Fruit fly (Drosophila melanogaster): ENCODE data around the gene Lectin-galC1.

Lectin-galC1 gene

DNA sequence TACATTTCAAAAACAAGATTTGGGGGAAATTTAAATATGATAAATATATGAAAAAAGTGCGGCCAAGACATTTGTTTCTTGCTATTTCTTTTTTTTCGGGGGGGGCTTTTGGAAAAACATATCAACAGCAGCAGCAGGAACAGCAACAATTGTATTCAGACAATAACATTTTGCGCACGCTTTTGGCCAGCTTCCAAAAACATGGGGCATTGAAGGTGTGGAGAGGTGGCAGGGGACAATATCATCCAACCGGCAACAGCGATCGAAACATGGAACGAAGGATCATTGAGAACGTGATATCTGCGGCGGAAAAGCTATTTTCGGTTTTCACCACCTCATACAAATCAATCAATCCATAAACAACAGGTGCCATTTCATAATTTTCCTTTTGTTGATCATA is 15.3 kb upstream of the Lectin-galC1 start:
- no peak for TF ChIP-seq noc (tag; optimal IDR thresholded peaks at IDR 0.05)

DNA sequence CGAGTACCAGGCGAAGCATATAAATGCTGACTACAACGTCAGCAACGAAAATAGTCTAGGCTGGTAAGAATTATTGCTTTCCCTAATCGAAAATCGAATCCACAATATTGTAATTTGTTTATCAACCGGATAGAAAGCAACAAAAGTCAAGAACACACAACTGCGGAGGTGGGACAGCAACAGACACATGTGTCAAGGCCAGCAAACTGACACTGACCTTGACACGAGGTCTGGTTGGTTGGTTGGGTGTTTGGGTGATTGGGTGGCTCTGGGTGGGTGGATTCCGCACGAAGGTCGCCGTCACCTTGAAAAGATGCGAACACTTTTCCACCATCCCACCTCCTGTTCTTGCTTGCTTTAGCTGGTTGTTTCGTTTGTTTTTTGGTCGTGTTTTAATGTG is 14.6 kb upstream of the Lectin-galC1 start:
- TF ChIP-seq noc (tag; optimal IDR thresholded peaks at IDR 0.05): no peak

DNA sequence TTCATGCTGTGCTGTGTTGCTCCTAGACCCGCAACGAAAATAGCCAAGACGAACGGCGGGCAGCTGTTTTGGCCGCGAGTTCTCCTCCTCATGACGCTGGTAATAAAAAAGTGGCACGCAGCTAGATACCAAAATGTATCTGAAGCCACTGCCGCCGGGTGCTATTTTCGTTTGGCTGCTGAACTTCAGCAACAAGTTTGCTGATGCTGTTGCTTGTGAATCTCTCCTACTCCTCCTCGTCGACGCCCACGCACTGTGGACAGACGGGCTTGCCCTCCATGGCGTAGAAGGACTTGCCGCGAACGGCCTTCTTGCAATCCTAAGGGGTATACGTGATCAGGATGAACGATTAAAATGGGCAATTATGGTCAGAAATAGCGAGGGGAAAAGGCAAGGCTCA is 13.8 kb upstream of the Lectin-galC1 start:
- TF ChIP-seq noc (tag; optimal IDR thresholded peaks at IDR 0.05): no peak

DNA sequence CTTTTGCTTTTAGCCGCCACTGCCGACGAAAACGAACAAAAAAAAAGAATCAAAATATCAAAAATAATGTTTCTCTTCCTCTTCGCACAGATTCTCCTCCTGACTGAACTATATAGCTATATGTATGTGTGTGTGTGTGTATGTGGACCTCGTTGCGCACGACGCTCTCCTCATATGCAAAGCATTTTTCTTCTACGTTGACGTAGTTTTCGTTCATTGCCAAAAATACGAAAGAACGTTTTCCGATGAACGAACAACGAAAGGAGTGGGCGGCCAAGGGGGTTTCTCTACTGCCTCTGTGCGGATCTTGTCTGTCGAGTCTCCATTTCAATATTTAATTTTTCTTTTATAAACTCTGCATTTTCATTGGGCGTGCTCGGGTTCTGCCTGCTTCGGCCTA is 12.4 kb upstream of the Lectin-galC1 start:
- TF ChIP-seq noc (tag; optimal IDR thresholded peaks at IDR 0.05): no peak

DNA sequence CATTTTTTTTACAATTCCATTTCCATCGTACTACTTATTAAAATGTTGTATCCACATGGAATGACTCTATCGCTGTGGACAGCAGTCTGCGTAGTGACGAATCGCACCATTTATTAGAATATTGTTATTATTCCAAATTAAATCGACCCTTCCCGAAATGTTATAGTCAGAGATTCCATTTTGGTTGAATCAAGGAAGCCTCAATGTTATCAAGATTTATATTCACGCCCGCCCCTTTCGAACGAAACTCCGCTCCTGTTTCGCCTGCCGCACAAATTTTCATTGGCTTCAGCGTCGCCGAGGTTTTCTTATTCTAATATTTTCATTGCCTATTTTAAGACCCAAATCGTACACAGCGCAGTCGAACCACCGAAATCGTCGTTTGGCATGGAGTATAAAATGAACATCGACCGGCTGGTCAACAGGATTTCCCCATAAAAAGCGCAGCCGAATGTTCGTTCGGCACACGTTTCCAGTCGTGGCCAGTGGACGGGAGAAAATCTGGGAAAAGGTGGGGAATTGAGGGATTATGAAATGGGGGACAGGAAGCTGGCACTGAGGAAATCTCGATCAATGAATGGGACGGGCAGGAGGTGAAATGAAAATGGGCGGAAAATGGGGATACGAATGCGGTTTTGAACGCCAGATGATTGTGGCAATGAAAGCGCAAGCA is 11.4 kb upstream of the Lectin-galC1 start:
- no peak for TF ChIP-seq noc (tag; optimal IDR thresholded peaks at IDR 0.05)

DNA sequence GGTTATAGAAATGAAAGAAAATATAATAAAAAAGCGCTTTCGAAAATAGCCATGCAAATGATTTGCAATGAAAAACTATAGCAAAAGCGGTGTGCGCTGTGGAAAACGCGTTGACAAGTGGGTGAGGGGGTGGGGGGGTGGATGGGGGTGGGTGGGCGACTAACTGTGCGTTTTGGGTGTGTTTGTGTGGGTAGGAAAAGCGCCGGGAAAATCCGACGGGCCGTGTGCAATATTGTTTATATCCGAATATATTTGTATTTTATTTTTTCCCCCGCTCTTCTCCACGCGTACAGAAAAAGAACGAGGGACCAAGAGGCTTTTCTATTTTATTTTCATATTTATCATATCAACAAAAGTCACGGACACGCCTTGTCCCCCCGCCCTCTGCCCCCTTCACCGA is 10.8 kb upstream of the Lectin-galC1 start:
- TF ChIP-seq noc (tag; optimal IDR thresholded peaks at IDR 0.05): no peak

DNA sequence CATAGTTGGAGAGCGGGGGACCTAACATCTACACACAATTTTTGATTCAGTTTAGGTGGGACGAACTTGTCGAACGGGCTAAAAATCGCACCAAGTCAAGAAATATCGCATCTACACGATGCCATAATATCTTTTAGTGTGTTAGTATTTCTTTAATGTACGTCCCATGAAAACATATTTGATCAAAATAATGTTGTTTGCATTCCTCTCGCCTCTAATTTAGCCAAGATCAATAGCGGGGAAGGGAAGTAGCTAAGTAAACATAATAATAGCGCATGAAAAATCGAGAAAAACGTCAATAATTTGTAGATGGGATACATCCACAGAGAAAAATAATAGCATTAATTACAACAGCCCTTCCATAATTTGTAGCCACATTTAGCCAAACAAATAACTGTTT is 5.3 kb upstream of the Lectin-galC1 start:
- TF ChIP-seq noc (tag; optimal IDR thresholded peaks at IDR 0.05): no peak

DNA sequence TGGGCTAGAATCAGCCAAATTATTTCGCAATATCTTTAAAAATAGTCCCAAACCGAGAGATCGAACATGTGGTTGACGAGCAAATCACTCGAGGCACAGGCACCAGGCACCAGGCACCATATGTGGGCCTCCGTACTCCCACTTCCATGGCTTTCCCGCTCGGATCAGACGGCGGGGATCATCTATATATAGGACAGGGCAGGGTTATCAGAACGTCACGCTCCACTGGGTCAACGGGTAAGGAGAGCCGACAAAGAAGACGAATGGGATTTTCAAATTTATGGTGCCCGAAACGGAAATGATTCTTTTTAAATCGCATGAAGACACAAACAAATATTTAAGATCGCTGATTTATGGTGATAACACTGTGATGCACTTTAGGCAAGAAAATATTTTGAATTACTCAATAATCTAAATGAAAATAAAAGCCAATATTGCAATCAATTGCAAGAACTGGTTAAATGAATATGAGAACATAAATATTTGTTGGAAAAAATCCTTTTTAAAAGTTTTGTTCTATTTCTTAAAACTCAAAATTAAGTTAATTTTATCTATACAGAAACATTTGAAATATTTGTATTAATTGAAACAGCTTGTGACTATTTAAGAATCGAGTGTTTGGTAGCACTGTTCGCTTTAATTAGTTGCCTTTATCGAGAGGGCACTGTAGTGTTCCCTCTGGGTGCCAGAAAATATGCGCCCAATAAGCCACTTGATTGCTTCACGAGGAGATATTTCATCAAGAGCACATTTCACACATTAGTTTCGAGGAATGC is 3.9 kb upstream of the Lectin-galC1 start:
- TF ChIP-seq noc (tag; optimal IDR thresholded peaks at IDR 0.05): no peak

DNA sequence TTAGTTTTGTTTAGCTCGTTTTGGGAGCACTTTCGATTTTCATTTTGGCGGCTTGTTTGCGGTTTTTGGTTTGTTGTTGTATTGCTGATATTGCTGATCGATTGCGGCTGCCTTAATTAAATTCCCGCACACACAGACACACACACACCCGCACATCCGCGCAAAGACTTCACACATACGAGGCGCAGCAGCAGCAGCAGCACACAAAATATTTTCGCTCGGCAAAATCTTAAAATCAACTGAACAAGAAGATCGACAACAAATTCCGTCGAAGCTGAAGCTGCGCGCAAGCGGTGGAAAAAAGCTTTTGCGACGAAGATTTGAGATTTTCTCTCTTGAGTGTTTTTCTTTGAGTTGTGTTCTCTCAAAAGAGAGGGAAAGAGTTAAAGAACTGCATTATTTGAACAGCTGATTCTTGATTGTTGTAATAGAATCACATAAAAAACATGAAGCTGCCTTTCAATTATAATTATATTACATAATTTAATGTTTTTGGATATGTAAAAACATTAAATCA is 3.0 kb upstream of the Lectin-galC1 start:
- TF ChIP-seq noc (tag; optimal IDR thresholded peaks at IDR 0.05): no peak

DNA sequence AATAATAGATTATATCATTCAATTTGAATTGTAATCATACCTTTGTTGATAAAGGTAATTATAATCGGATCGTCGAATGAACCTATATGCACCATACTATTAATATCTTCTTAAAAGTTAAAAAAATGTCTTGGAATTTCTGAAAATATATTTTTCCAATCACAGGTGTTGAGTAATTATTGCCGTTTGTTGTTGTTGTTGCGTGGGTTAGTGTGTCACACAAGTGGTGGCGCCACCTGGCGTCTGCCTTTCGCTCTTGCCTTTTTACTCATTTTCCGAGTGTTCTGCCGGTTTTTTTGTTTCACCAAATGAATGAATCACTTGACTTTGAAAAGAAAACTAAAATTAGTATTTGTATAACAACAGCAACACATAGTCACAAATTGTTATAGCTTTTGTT is 2.1 kb upstream of the Lectin-galC1 start:
- no peak for TF ChIP-seq noc (tag; optimal IDR thresholded peaks at IDR 0.05)

DNA sequence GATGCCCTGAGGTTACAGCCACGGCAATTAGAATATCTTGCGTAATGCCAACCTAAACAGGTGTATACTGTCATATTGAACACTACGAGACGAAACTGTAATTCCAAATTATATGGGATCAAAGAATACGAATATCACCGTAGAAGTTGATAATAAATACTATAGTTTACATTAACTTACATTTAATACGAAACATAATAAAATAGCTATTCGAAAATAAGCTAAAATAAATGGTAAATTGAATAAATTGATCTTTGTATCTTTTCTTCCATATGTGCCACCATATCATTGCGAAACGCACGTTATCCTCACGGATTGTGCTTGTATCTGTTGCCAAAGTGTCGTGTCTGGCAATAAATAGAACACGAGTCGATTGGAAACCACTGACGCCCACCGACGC is 1.4 kb upstream of the Lectin-galC1 start:
- TF ChIP-seq noc (tag; optimal IDR thresholded peaks at IDR 0.05): no peak

DNA sequence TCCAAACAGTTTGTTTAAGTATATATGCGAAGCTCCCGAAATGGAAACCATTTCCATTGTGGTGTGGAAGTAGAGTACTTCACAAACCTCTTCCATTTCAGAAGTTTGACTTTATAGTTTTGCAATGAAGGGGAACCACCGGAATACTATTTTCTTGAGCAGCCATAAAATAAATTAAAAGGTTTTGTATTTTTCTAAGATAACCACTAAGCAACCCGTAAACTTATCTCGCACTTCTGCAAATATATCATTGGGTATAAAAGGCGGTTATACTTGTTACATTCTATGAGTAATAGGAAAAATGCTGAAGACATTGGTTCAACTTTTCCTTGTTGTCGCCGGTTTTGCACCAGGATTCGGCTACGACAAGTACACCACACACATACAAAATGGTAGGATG is 770 bp downstream of the Lectin-galC1 start, which contains the start of gene lectin-37Da:
lectin-37Da (plus strand) TSS at position 301 of the 400 bp plus-strand sequence.
- TF ChIP-seq noc (tag; optimal IDR thresholded peaks at IDR 0.05): no peak

DNA sequence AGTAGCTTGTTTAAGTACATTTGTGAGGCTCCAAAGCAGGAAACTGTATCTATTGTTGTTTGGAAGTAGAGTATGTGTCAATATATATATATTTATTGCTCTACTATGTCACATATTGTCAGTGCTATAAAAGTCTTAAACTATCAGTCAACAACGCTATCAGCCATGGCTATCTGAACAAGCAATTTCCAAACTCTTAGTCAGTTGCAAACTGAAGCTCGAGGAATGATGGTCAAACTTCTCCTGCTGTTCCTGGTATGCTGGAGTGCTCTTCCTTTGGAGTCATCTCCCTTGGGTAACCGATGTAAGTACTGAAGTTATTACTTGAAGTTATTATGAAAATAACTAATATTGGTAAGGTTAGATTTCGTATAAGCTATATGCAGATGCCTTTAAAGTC is 1.6 kb downstream of the Lectin-galC1 start, which contains the start of gene lectin-37Db:
lectin-37Db (plus strand) TSS at position 204 of the 400 bp plus-strand sequence.
- no peak for TF ChIP-seq noc (tag; optimal IDR thresholded peaks at IDR 0.05)

DNA sequence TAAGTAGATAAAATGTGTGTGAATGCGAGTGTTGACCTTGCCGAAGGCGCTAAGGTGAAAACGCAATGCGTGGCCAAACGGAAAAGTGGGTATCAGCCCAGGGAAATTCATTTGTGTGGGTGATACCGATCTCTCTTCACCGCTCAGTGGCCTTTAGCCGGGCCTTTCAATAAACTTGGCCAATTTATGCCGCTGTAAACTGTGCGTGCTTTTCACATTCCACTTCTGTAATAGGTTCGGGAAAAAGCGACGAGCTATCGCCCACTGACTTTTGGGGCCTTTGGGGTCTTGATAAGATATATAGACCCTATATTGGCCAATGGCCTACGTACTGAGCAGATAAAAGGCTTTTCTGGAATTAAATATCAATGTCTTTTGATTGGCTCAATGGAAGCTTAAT is 4.3 kb downstream of the Lectin-galC1 start:
- no peak for TF ChIP-seq noc (tag; optimal IDR thresholded peaks at IDR 0.05)

DNA sequence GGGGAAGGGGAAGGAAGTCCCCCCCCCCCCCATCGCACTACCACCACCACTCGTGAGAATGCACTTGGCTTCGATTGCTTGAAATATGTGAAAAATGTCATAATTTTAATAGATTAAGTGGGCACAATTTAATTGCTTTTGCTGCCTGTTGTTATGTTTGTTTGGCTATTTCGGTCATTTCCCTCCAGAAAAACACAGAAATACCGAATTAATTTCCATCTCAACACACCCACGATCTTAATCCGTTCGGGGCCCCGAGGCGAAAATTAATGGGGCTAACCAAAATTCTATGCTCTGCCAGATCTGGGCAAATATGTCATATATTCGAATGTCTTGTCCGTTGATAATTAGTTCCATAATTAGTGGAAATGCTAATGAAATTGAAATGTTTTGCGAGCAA is 5.4 kb downstream of the Lectin-galC1 start:
- TF ChIP-seq noc (tag; optimal IDR thresholded peaks at IDR 0.05): no peak

DNA sequence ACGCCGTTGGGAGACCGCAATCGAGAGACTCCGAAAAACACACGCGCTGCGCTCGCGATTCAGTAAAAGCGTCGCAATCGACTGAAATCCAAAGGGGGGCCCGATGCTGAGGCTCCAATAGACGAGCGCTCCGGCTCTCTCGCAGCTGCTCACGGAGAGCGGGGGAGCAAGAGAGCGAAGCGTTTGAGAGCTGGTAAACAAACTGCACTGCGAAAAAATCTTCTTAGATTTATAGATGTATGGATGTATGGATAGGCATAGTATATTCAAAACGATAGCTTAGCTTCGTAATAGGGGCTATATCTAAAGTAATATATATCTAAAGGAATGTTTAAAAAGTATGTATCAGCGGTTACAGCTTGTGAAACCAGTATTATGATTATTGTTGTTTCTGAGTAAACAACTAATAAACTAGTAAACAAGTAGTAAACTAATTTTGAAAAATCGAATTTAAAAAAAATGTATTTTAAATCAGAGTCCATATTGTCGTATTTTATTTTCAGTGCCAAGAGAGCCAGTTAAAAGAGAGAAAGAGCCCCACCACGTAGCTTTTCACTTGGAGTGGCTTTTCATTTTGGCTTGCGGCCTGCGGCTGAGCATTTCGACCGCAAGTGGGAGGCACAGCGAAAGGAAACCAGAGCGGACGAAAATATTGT is 6.3 kb downstream of the Lectin-galC1 start, which contains the start of the genes Alp12 and CG13085:
Alp12 (plus strand) TSS at position 584 of the 656 bp plus-strand sequence.
CG13085 (plus strand) TSS at position 584 of the 656 bp plus-strand sequence.
- TF ChIP-seq noc (tag; optimal IDR thresholded peaks at IDR 0.05): peak; percentile 98
